Worm (Caenorhabditis elegans): Measurements from ENCODE around the gene abhd-14.

DNA sequence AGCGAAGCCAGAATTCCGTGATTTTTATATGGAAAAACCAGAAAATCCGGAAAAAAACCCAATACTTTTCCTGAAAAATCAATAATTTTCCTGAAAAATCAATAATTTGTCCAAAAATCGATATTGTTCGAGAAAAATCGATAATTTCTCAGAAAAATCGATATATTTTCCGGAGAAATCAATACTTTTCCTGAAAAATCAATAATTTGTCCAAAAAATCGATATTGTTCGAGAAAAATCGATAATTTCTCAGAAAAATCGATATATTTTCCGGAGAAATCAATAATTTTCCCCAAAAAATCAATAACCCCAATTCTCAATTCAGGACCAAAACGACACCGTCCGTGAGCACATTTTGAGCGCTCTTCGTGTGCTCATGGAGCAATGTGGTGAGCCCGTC lies 29.4 kb downstream of the abhd-14 start:
- TF ChIP-seq ama-1 (optimal IDR thresholded peaks at IDR 0.05) (no peak), ztf-4 (tag; optimal IDR thresholded peaks at IDR 0.05) (no peak), sma-3 (GFP tag; optimal IDR thresholded peaks at IDR 0.05) (no peak), lin-39 (tag; optimal IDR thresholded peaks at IDR 0.05) (no peak), nhr-77 (tag; optimal IDR thresholded peaks at IDR 0.05) (no peak), snpc-4 (tag; optimal IDR thresholded peaks at IDR 0.05) (no peak), nhr-6 (tag; optimal IDR thresholded peaks at IDR 0.05) (no peak), Y55F3AM.14 (GFP tag; optimal IDR thresholded peaks at IDR 0.05) (no peak), R02D3.7 (tag; optimal IDR thresholded peaks at IDR 0.05) (no peak), ceh-82 (tag; optimal IDR thresholded peaks at IDR 0.05) (no peak), aly-2 (tag; optimal IDR thresholded peaks at IDR 0.05) (no peak)

Measured in whole organism, L2 larva.